Worm (Caenorhabditis elegans): Measurements from ENCODE around the gene F09B12.7.

- no peak for TF ChIP-seq zag-1 (tag; optimal IDR thresholded peaks at IDR 0.05)
- no peak for TF ChIP-seq fos-1 (tag; optimal IDR thresholded peaks at IDR 0.05)
- TF ChIP-seq snpc-4 (tag; optimal IDR thresholded peaks at IDR 0.05): no peak
- TF ChIP-seq mbf-1 (tag; optimal IDR thresholded peaks at IDR 0.05): no peak
- no peak for TF ChIP-seq ztf-4 (tag; optimal IDR thresholded peaks at IDR 0.05)
- no peak for TF ChIP-seq sem-4 (tag; optimal IDR thresholded peaks at IDR 0.05)
- no peak for TF ChIP-seq unc-62 (GFP tag; optimal IDR thresholded peaks at IDR 0.05)
- no peak for TF ChIP-seq peb-1 (tag; optimal IDR thresholded peaks at IDR 0.05)
- no peak for TF ChIP-seq skn-1 (tag; optimal IDR thresholded peaks at IDR 0.05)
Measured at ce11 chrX:15077597-15078261, 17.1 kb downstream of the F09B12.7 start, which contains the start of the genes H40L08.8, H40L08.2 and H40L08.7.

Measured in whole organism, L2 larva.